Worm (Caenorhabditis elegans): Measurements from ENCODE around the gene F54F2.9.

DNA sequence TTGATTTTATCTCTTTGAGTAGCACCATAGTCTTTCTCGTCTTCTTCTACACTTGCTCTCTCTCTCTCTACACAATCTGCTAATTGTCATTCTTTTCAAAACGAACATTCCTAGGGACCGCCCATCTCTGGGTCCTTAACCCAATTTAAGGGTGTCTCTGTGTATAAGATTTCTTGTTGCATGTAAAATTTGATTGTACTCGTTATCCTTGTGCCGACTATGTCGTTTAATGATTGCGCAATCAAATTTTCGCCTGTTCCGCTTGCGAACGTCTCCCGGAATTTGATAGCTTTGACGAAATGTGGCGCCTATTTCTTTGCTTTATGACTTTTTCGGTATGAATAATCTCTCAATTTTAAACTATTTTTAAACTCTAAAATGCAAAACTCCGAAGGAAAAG is 15.9 kb downstream of the F54F2.9 start:
- TF ChIP-seq elt-3 (tag; optimal IDR thresholded peaks at IDR 0.05) (no peak), tbx-2 (tag; optimal IDR thresholded peaks at IDR 0.05) (no peak), unc-62 (GFP tag; optimal IDR thresholded peaks at IDR 0.05) (no peak), lin-15B (tag; optimal IDR thresholded peaks at IDR 0.05) (no peak), nhr-23 (tag; optimal IDR thresholded peaks at IDR 0.05) (no peak), aly-2 (tag; optimal IDR thresholded peaks at IDR 0.05) (no peak), nhr-11 (tag; optimal IDR thresholded peaks at IDR 0.05) (no peak), lin-39 (tag; optimal IDR thresholded peaks at IDR 0.05) (no peak), fos-1 (tag; optimal IDR thresholded peaks at IDR 0.05) (no peak), ama-1 (optimal IDR thresholded peaks at IDR 0.05) (no peak), pqm-1 (tag; optimal IDR thresholded peaks at IDR 0.05) (no peak), eor-1 (tag; optimal IDR thresholded peaks at IDR 0.05) (no peak), skn-1 (tag; optimal IDR thresholded peaks at IDR 0.05) (no peak), ceh-16 (tag; optimal IDR thresholded peaks at IDR 0.05) (no peak)

Data from whole organism, L3 larva.